Fruit fly (Drosophila melanogaster) whole organism, wandering third instar larva: Measurements from ENCODE around the gene CG6149.

Experiments
- Dfd ChIP-seq: fragments of >200 bp; optimal IDR thresholded peaks from 2 replicates; lab custom pipeline; 2017; ENCODE audit warnings: missing biosample characterization, missing genetic modification characterization
- dl ChIP-seq, 2 experiments: fragments of 175-275, 200-275 bp in 1 of 2; fragments of 200-275 bp in 1 of 2; sonication (Bioruptor generic); optimal IDR thresholded peaks; lab custom pipeline; 2018; ENCODE audit warnings: mild to moderate bottlenecking in 2 of 2, missing biosample characterization in 2 of 2, missing genetic modification characterization in 2 of 2, moderate library complexity in 2 of 2; ENCODE audit not compliant: partially characterized antibody in 2 of 2, insufficient read depth in 1 of 2
- usp ChIP-seq: fragments of >200 bp; optimal IDR thresholded peaks from 2 replicates; lab custom pipeline; 2017; ENCODE audit warnings: missing biosample characterization, missing genetic modification characterization

- TF ChIP-seq Dfd (GFP tag; lab: Kevin White, UChicago) (no peak), usp (GFP tag; lab: Kevin White, UChicago) (no peak), dl (GFP tag; optimal IDR thresholded peaks at IDR 0.05; lab: Kevin White, UChicago; ENCODE audit: insufficient read depth in 1 of 2, partially characterized antibody in 2 of 2) (no peak)
These were observed 1.2 kb downstream of the CG6149 start for dm6 chr3L:11434112-11434511.
